Fruit fly (Drosophila melanogaster): ENCODE measurements around the gene Apc.
A peak's percentile ranks its signal among the peaks of the same experiment; 100 is the strongest.

Apc gene

DNA sequence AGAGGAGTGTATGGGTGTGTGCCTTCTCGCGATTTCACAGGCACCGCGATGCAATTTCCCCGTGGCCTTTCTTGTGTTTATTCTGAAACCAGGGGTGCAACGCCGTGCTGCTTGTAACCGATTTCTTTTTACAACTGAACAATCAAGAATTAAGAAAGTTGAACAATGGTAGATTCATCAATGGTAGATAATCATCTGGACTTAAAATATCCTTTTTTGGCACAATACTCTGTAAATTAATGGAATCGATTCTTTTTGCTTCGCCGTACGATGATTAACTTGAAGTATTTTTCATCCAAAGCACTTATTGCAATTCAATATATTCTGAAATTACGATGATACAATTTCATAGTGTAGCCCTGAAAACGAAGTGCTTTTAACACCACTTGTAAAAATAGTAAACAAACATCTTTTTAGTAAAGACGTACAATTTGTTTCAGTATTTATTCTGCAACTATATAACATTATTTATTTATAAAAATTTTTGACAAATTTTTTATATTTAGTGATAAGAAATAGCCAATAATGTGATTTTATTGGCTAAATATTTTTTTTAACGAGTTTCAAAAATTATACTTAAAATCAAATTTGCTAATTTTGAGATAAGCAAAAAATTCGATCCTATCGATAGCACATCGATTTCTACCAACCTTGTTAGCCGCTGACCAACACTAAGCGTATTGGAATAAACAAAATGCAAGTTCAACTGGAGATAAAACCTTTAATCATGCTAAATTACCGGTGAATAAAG is 24.8 kb downstream of the Apc start, which contains the start of the genes CG1523 and CG1647 (continued):
- TF ChIP-seq slou (GFP tag; optimal IDR thresholded peaks at IDR 0.05) = no peak
- peak; percentile 37 for TF ChIP-seq Sry-β (GFP tag; optimal IDR thresholded peaks at IDR 0.05)
- peak; percentile 46; the same call in 1 of the 2 replicates for TF ChIP-seq inv (GFP tag; IDR thresholded peaks at IDR 0.05; ENCODE audit: partially characterized antibody)
- TF ChIP-seq Xbp1 (GFP tag; optimal IDR thresholded peaks at IDR 0.05) = peak; percentile 68
- TF ChIP-seq Poxn (GFP tag; IDR thresholded peaks at IDR 0.05) = no peak
- no peak for TF ChIP-seq hkb (optimal IDR thresholded peaks at IDR 0.05)
- 0 out of 2 replicates have a peak, but pooled peaks have one; percentile 40 for TF ChIP-seq hkb (GFP tag; IDR thresholded peaks at IDR 0.05)
- TF ChIP-seq ato (GFP tag; IDR thresholded peaks at IDR 0.05; ENCODE audit: partially characterized antibody) = no peak
- peak; percentile 53 for TF ChIP-seq bab2 (GFP tag; optimal IDR thresholded peaks at IDR 0.05)
- TF ChIP-seq grau (tag; optimal IDR thresholded peaks at IDR 0.05) = peak; percentile 76
- TF ChIP-seq Med (GFP tag) = peak; percentile 92
- peak; percentile 71 for TF ChIP-seq CG10979 (tag; optimal IDR thresholded peaks at IDR 0.05)
- no peak for TF ChIP-seq zf30C (GFP tag; optimal IDR thresholded peaks at IDR 0.05)
- TF ChIP-seq CHES-1-like (GFP tag; optimal IDR thresholded peaks at IDR 0.05) = peak; percentile 61
- TF ChIP-seq Ssrp (tag; optimal IDR thresholded peaks at IDR 0.05) = peak; percentile 61
- peak; percentile 4 for TF ChIP-seq onecut (GFP tag; IDR thresholded peaks at IDR 0.05)
- peak; percentile 51 for TF ChIP-seq CG12299 (tag; optimal IDR thresholded peaks at IDR 0.05)

DNA sequence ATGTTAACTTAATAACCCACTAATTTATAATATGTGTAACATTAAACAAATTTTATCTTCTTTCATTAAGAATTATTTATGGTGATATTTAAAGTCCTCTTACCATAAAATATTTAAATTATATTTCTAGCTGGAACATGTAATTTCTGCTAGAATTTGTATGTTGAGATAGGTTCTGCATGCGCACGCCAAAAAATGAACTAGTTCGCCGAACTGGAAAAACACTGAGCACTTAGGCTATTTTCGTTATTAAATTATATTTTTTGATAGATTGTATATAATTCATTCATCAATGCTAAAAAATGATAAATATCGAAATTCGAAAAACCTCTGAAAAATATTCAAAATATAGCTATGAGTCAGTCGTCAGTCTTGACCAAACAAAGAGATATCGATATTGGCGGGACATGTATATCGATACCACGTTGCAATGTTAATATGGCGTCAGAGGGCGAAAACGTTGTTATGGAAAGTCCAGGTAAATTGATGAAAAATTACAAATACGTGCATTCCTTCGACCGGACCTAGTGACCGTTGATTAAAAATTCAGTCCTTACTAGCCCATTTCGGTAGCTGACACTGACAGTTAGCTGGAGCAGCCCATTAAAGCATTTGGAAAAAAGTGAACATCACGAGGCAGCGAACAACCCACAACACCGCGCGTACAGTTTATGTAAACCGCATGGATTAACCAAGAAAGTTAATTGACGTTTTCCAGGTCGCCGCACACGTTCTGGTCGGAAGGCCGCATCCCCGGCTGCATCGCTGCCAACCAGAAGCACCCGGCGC is 32.7 kb downstream of the Apc start, which contains the start of gene Prp39:
TSS of gene Prp39 (plus strand) at position 426 of the 789 bp plus-strand sequence.
- TF ChIP-seq ato (GFP tag; IDR thresholded peaks at IDR 0.05; ENCODE audit: partially characterized antibody) = peak; percentile 51; the same call in 1 of the 2 replicates
- TF ChIP-seq CG34224 (GFP tag; IDR thresholded peaks at IDR 0.05; ENCODE audit: partially characterized antibody) = peak; percentile 79
- no peak for TF ChIP-seq D19A (tag; optimal IDR thresholded peaks at IDR 0.05)
- TF ChIP-seq pzg (GFP tag; optimal IDR thresholded peaks at IDR 0.05) = peak; percentile 51
- peak; percentile 23 for TF ChIP-seq CG30403 (GFP tag; optimal IDR thresholded peaks at IDR 0.05)
- no peak for TF ChIP-seq Abd-B (GFP tag; optimal IDR thresholded peaks at IDR 0.05)
- peak; percentile 22 for TF ChIP-seq CG12104 (GFP tag; optimal IDR thresholded peaks at IDR 0.05)
- peak; percentile 34 for TF ChIP-seq CG13424 (tag; optimal IDR thresholded peaks at IDR 0.05)
- TF ChIP-seq sd (tag; optimal IDR thresholded peaks at IDR 0.05) = no peak
- peak; percentile 1 for TF ChIP-seq zfh2 (GFP tag; optimal IDR thresholded peaks at IDR 0.05)
- TF ChIP-seq lbe (GFP tag; optimal IDR thresholded peaks at IDR 0.05) = no peak
- peak; percentile 84 for TF ChIP-seq Ets65A (GFP tag)
- TF ChIP-seq gcm2 (GFP tag; optimal IDR thresholded peaks at IDR 0.05) = no peak
- TF ChIP-seq Ptx1 (GFP tag; IDR thresholded peaks at IDR 0.05) = peak; percentile 50
- TF ChIP-seq fd3F (GFP tag; optimal IDR thresholded peaks at IDR 0.05) = no peak
- peak; percentile 63; the same call in 2 of the 3 replicates for TF ChIP-seq CG14860 (GFP tag; IDR thresholded peaks at IDR 0.05; ENCODE audit: partially characterized antibody)
- peak; percentile 84 for TF ChIP-seq Dll (GFP tag; IDR thresholded peaks at IDR 0.05; ENCODE audit: partially characterized antibody)
- TF ChIP-seq zfh1 (GFP tag; IDR thresholded peaks at IDR 0.05) = 0 out of 3 replicates have a peak, but pooled peaks have one; percentile 38
- 0 out of 3 replicates have a peak, but pooled peaks have one; percentile 9 for TF ChIP-seq dysf (GFP tag; IDR thresholded peaks at IDR 0.05)
- TF ChIP-seq tna (GFP tag; IDR thresholded peaks at IDR 0.05; ENCODE audit: partially characterized antibody) = peak; percentile 49; the same call in 1 of the 2 replicates
- peak; percentile 98 for TF ChIP-seq CG15514 (GFP tag; optimal IDR thresholded peaks at IDR 0.05)
- no peak for TF ChIP-seq B-H2 (GFP tag; optimal IDR thresholded peaks at IDR 0.05)
- TF ChIP-seq E2f1 (GFP tag; IDR thresholded peaks at IDR 0.05) = peak; percentile 48
- TF ChIP-seq klu (GFP tag; IDR thresholded peaks at IDR 0.05) = peak; percentile 13; the same call in 1 of the 2 replicates
- TF ChIP-seq knrl (GFP tag; IDR thresholded peaks at IDR 0.05; ENCODE audit: partially characterized antibody) = peak; percentile 78
- no peak for TF ChIP-seq CG6854 (GFP tag; optimal IDR thresholded peaks at IDR 0.05)
- peak; percentile 60 for TF ChIP-seq kay (GFP tag; optimal IDR thresholded peaks at IDR 0.05)
- TF ChIP-seq E2f2 (GFP tag; IDR thresholded peaks at IDR 0.05) = peak; percentile 52; the same call in 1 of the 2 replicates
- peak; percentile 14 for TF ChIP-seq CG17186 (GFP tag; optimal IDR thresholded peaks at IDR 0.05)
- TF ChIP-seq sens (GFP tag) = peak; percentile 64
